Fruit fly (Drosophila melanogaster) whole organism: ENCODE measurements around the gene CG34288.

Source experiments
- CG8478 ChIP-seq: fragments of >200 bp; optimal IDR thresholded peaks from 2 replicates; lab custom pipeline; 2018; ENCODE audit warnings: inconsistent platforms
- Dll ChIP-seq: fragments of >200 bp; optimal IDR thresholded peaks from 2 replicates; lab custom pipeline; 2017
- EcR ChIP-seq, 2 experiments: fragments of >200 bp; optimal IDR thresholded peaks; 2 replicates each; lab custom pipeline; 2017; ENCODE audit warnings: missing biosample characterization in 2 of 2, missing genetic modification characterization in 2 of 2, missing genetic modification reagents in 2 of 2
- pan ChIP-seq: fragments of >200 bp; optimal IDR thresholded peaks from 2 replicates; lab custom pipeline; 2017
- psq ChIP-seq: fragments of >200 bp; optimal IDR thresholded peaks from 2 replicates; lab custom pipeline; 2017
- usp ChIP-seq: fragments of >200 bp; optimal IDR thresholded peaks from 2 replicates; lab custom pipeline; 2017; ENCODE audit warnings: missing biosample characterization, missing genetic modification characterization, mixed read lengths

CG34288 gene

dm6 chr3R:22447195-22447873 is at the start of gene CG34288:
CG34288 (minus strand) TSS chr3R:22447263.
- TF ChIP-seq pan (lab: Kevin White, UChicago) (no peak), Dll (lab: Kevin White, UChicago) (no peak), EcR (GFP tag; optimal IDR thresholded peaks at IDR 0.05; lab: Kevin White, UChicago) (no peak), psq (no peak), usp (GFP tag; lab: Kevin White, UChicago) (no peak)

dm6 chr3R:22494523-22495309 is 47.7 kb upstream of the CG34288 start:
- TF ChIP-seq pan (lab: Kevin White, UChicago), result no peak
- no peak for TF ChIP-seq usp (GFP tag; lab: Kevin White, UChicago)
- no peak for TF ChIP-seq psq
- TF ChIP-seq EcR (GFP tag; optimal IDR thresholded peaks at IDR 0.05; lab: Kevin White, UChicago), result no peak
- TF ChIP-seq CG8478 (lab: Kevin White, UChicago), result no peak
- TF ChIP-seq Dll (lab: Kevin White, UChicago), result no peak

DNA sequence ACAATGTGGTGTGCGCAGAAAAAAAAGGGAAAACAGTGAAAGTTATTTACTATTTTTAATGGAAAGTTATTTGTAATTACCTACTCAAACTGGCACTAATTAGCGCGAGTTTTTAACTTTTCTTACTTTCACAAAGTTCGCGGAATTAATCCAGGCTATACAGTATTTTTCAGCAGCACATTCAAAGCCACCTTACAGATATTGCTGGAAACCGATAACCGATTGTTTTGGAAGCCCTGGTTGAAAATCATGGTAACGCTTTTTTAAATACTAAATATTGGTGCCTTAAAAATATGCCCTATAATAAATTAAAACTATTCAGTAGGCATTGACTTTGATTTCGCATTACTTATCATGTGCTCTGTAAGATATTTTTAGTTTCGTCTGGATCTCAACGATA is 45.7 kb upstream of the CG34288 start, which contains the start of gene tHMG2:
tHMG2 (plus strand) TSS at position 187 of the 400 bp plus-strand sequence.
- TF ChIP-seq psq, result no peak
- no peak for TF ChIP-seq Dll (lab: Kevin White, UChicago)
- no peak for TF ChIP-seq EcR (GFP tag; optimal IDR thresholded peaks at IDR 0.05; lab: Kevin White, UChicago)
- no peak for TF ChIP-seq usp (GFP tag; lab: Kevin White, UChicago)
- no peak for TF ChIP-seq pan (lab: Kevin White, UChicago)
- TF ChIP-seq CG8478 (lab: Kevin White, UChicago), result no peak

dm6 chr3R:22491088-22491879 is 44.2 kb upstream of the CG34288 start, which contains the start of the genes CCT1 and tHMG1:
CCT1 (minus strand) TSS chr3R:22491439.
tHMG1 (plus strand) TSS chr3R:22491829.
- no peak for TF ChIP-seq psq
- no peak for TF ChIP-seq Dll (lab: Kevin White, UChicago)
- no peak for TF ChIP-seq pan (lab: Kevin White, UChicago)
- TF ChIP-seq usp (GFP tag; lab: Kevin White, UChicago), result no peak
- no peak for TF ChIP-seq CG8478 (lab: Kevin White, UChicago)
- no peak for TF ChIP-seq EcR (GFP tag; optimal IDR thresholded peaks at IDR 0.05; lab: Kevin White, UChicago)

DNA sequence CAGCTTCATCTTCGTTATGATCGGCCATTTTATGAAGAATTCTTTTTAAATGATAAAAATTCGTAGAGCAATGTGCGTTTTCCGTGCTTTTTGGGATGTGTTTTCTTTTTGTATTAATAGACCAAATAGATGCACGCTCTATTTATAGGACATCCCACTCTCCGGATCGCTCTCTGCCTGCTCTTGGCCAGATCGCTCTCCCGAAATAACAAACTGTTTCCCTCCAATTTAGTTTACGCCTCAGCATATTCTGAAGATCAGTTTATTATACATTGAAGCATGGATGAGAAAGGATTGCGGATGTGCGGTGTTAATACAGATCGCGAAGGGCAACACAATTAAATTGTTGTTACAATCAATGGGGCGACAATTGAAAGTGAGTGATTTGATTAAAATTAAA is 41.8 kb upstream of the CG34288 start, which contains the start of gene CG5376:
CG5376 (minus strand) TSS at position 101 of the 400 bp plus-strand sequence.
- no peak for TF ChIP-seq usp (GFP tag; lab: Kevin White, UChicago)
- TF ChIP-seq EcR (GFP tag; optimal IDR thresholded peaks at IDR 0.05; lab: Kevin White, UChicago), result no peak
- no peak for TF ChIP-seq CG8478 (lab: Kevin White, UChicago)

DNA sequence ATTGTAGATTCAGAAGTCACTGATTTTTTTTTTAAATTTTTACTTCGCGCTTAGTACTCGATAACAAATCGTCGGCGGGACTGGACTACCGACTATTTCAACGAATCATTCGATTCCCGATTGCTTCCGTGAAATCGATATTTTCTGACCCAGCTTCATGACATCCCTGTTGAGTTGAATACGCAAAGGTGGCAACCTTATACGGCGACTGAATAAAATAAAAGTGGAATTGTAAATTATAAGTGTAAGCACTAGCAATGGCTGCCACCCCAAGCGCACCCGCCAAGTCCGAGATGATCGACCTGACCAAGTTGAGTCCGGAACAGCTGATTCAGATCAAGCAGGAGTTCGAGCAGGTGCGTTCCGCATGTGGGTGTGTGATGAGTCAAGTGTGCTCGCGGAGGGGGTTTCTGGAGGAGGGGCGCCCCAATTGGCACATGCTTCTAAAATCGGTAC is 40.0 kb upstream of the CG34288 start, which contains the start of gene Pfdn5:
Pfdn5 (plus strand) TSS at position 3 of the 456 bp plus-strand sequence.
- TF ChIP-seq psq (no peak), usp (GFP tag; lab: Kevin White, UChicago) (no peak), CG8478 (lab: Kevin White, UChicago) (no peak), Dll (lab: Kevin White, UChicago) (no peak), EcR (GFP tag; optimal IDR thresholded peaks at IDR 0.05; lab: Kevin White, UChicago) (no peak), pan (lab: Kevin White, UChicago) (no peak)

- TF ChIP-seq Dll (lab: Kevin White, UChicago) (no peak), usp (GFP tag; lab: Kevin White, UChicago) (no peak), pan (lab: Kevin White, UChicago) (no peak), CG8478 (lab: Kevin White, UChicago) (no peak), EcR (GFP tag; optimal IDR thresholded peaks at IDR 0.05; lab: Kevin White, UChicago) (no peak), psq (no peak)
Measured at dm6 chr3R:22483537-22483936, 36.5 kb upstream of the CG34288 start.

DNA sequence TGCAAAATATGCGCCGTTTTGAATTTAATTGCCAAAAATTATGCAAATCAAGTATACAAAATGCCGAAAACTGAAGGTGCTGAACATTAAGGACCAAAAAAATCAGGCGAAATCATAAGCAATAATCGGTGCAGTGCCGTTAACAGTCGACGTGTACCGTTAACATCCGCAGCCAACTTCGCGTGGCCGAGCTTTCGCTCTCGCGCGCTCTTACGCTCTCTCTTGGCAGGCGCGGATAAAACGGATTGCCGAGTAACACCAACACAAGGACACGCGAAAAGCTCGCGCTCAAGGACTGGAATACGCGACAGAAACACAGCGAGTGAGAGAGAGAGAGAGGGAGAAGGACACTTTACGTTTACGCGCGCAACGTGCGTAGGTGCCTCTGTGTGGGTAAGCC is 23.0 kb upstream of the CG34288 start:
- TF ChIP-seq CG8478 (lab: Kevin White, UChicago), result no peak
- no peak for TF ChIP-seq pan (lab: Kevin White, UChicago)
- no peak for TF ChIP-seq usp (GFP tag; lab: Kevin White, UChicago)
- no peak for TF ChIP-seq EcR (GFP tag; optimal IDR thresholded peaks at IDR 0.05; lab: Kevin White, UChicago)
- no peak for TF ChIP-seq Dll (lab: Kevin White, UChicago)
- no peak for TF ChIP-seq psq

DNA sequence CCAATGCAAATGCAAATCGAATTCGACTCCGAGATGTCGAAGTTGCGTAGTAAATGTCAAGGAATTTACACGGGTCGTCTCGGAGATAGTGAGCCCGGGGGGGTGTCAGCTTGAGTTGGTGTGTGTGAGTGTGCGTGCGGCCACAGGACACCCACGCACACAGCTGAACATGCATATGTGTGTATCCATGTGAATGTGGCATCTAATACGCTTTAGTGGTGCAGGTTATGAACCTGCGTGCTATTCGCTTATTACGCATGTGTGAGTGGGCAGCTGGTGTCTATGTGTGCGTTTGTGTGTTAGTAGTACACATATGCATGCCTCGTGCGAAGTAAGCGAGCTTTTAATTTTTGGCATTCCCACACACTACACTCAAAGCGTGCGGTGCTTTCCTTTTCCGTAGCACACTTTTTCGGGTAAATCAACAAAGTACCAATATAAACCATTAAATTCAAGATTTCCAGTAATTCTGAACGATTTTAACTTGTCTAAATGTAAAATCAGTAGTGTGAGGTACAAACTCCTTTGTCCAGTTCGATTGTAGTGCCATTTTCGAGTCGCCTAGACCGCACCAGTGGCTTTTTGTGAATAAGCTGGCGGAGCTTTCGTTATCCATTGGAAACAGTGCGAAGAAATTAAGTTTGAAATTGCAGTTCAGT is 21.9 kb upstream of the CG34288 start:
- TF ChIP-seq Dll (lab: Kevin White, UChicago) (no peak), pan (lab: Kevin White, UChicago) (no peak), EcR (GFP tag; optimal IDR thresholded peaks at IDR 0.05; lab: Kevin White, UChicago) (no peak), CG8478 (lab: Kevin White, UChicago) (no peak), psq (no peak), usp (GFP tag; lab: Kevin White, UChicago) (no peak)

dm6 chr3R:22467939-22468571 is 21.0 kb upstream of the CG34288 start, which contains the start of the genes CG5377 and Nrx-1:
CG5377 (minus strand) TSS chr3R:22468157.
Nrx-1 (plus strand) TSS chr3R:22468512.
- TF ChIP-seq EcR (GFP tag; optimal IDR thresholded peaks at IDR 0.05; lab: Kevin White, UChicago) (no peak), usp (GFP tag; lab: Kevin White, UChicago) (no peak), Dll (lab: Kevin White, UChicago) (no peak), CG8478 (lab: Kevin White, UChicago) (no peak), pan (lab: Kevin White, UChicago) (no peak), psq (no peak)
